Fruit fly (Drosophila melanogaster): ENCODE data around the gene spen.

spen gene

dm6 chr2L:204557-204956, 45.7 kb downstream of the spen start:
- peak in 1 of 2 experiments; percentile 93 for TF ChIP-seq Pdp1 (GFP tag; optimal IDR thresholded peaks at IDR 0.05)
- TF ChIP-seq CG18764 (GFP tag; optimal IDR thresholded peaks at IDR 0.05) = no peak
- peak; percentile 51 for TF ChIP-seq Ets65A (GFP tag)

dm6 chr2L:206556-206955, 47.7 kb downstream of the spen start:
- TF ChIP-seq prd (optimal IDR thresholded peaks at IDR 0.05) (no peak), prd (GFP tag; IDR thresholded peaks at IDR 0.05) (no peak), Atf3 (GFP tag; optimal IDR thresholded peaks at IDR 0.05) (no peak), sna (GFP tag; IDR thresholded peaks at IDR 0.05; ENCODE audit: partially characterized antibody) (no peak), Trl (optimal IDR thresholded peaks at IDR 0.05) (peak in 1 of 2 experiments; percentile 28), Trl (GFP tag; optimal IDR thresholded peaks at IDR 0.05) (no peak), lilli (GFP tag; optimal IDR thresholded peaks at IDR 0.05) (no peak), CG1832 (GFP tag; optimal IDR thresholded peaks at IDR 0.05) (no peak), BtbVII (GFP tag; optimal IDR thresholded peaks at IDR 0.05) (no peak)

- TF ChIP-seq CG11085 (GFP tag; IDR thresholded peaks at IDR 0.05) (no peak), stc (GFP tag; IDR thresholded peaks at IDR 0.05) (no peak), vvl (GFP tag; IDR thresholded peaks at IDR 0.05) (0 out of 2 replicates have a peak, but pooled peaks have one; percentile 42), lola (GFP tag; optimal IDR thresholded peaks at IDR 0.05) (no peak), Asciz (GFP tag; optimal IDR thresholded peaks at IDR 0.05) (no peak), crc (GFP tag; optimal IDR thresholded peaks at IDR 0.05) (no peak), cg (GFP tag; optimal IDR thresholded peaks at IDR 0.05) (no peak), Opbp (GFP tag; IDR thresholded peaks at IDR 0.05; ENCODE audit: partially characterized antibody) (peak; percentile 60), CG3847 (GFP tag; IDR thresholded peaks at IDR 0.05) (peak; percentile 88), CG33557 (GFP tag; optimal IDR thresholded peaks at IDR 0.05) (no peak), CG42726 (GFP tag; IDR thresholded peaks at IDR 0.05; ENCODE audit: partially characterized antibody) (0 out of 2 replicates have a peak, but pooled peaks have one; percentile 41), CG8765 (GFP tag; IDR thresholded peaks at IDR 0.05) (no peak), ranshi (GFP tag; IDR thresholded peaks at IDR 0.05) (no peak), ap (GFP tag; IDR thresholded peaks at IDR 0.05) (no peak), CG16863 (GFP tag; optimal IDR thresholded peaks at IDR 0.05) (no peak), H2.0 (GFP tag; IDR thresholded peaks at IDR 0.05) (no peak), Elba2 (GFP tag; optimal IDR thresholded peaks at IDR 0.05) (peak; percentile 90), Mrtf (GFP tag; IDR thresholded peaks at IDR 0.05) (no peak), PHDP (tag; optimal IDR thresholded peaks at IDR 0.05) (no peak), pita (GFP tag; optimal IDR thresholded peaks at IDR 0.05) (no peak), CG3065 (GFP tag; optimal IDR thresholded peaks at IDR 0.05) (no peak), trh (GFP tag; optimal IDR thresholded peaks at IDR 0.05) (no peak), CG12391 (tag; optimal IDR thresholded peaks at IDR 0.05) (peak; percentile 19), tio (GFP tag; optimal IDR thresholded peaks at IDR 0.05) (no peak), CG5953 (GFP tag; IDR thresholded peaks at IDR 0.05) (no peak), CG9876 (GFP tag; optimal IDR thresholded peaks at IDR 0.05) (no peak), Adf1 (GFP tag; IDR thresholded peaks at IDR 0.05) (no peak), sc (optimal IDR thresholded peaks at IDR 0.05) (no peak), sc (GFP tag; optimal IDR thresholded peaks at IDR 0.05) (no peak), TFAM (GFP tag; optimal IDR thresholded peaks at IDR 0.05) (no peak), disco-r (GFP tag; optimal IDR thresholded peaks at IDR 0.05) (peak; percentile 27), Gsc (GFP tag; IDR thresholded peaks at IDR 0.05) (no peak), CG3726 (GFP tag; IDR thresholded peaks at IDR 0.05) (no peak), gem (tag; optimal IDR thresholded peaks at IDR 0.05) (no peak), CG1832 (GFP tag; optimal IDR thresholded peaks at IDR 0.05) (no peak), CG7556 (GFP tag; optimal IDR thresholded peaks at IDR 0.05) (no peak), Dref (GFP tag; IDR thresholded peaks at IDR 0.05) (peak; percentile 46), kah (GFP tag; optimal IDR thresholded peaks at IDR 0.05) (no peak)
These were observed 48.4 kb downstream of the spen start, which contains the start of the genes Tbc1d15-17 and CG11617 for dm6 chr2L:207129-207813. Tbc1d15-17 (plus strand) TSS chr2L:207179. CG11617 (minus strand) TSS chr2L:207297.
